Fruit fly (Drosophila melanogaster) whole organism, adult: ENCODE results near the gene east.

ENCODE experiments used
- CG12768 ChIP-seq: fragments of 200-800 bp; sonication (Bioruptor generic); optimal IDR thresholded peaks from 2 replicates; lab custom pipeline; 2017; ENCODE audit warnings: missing biosample characterization, missing genetic modification characterization, mild to moderate bottlenecking, moderate library complexity, missing genetic modification reagents
- CG1620 ChIP-seq: fragments of 200-800 bp; sonication (Bioruptor generic); optimal IDR thresholded peaks from 2 replicates; lab custom pipeline; 2016; ENCODE audit warnings: missing biosample characterization, missing genetic modification characterization
- CG33017 ChIP-seq: fragments of 200-800 bp; sonication (Bioruptor generic); optimal IDR thresholded peaks from 2 replicates; lab custom pipeline; 2018; ENCODE audit warnings: missing biosample characterization, mild to moderate bottlenecking, missing genetic modification characterization, moderate library complexity
- CG5204 ChIP-seq: fragments of 200-800 bp; sonication (Bioruptor generic); optimal IDR thresholded peaks from 2 replicates; lab custom pipeline; 2016; ENCODE audit warnings: missing biosample characterization, missing genetic modification characterization
- CG7045 ChIP-seq: fragments of 200-800 bp; sonication (Bioruptor generic); optimal IDR thresholded peaks from 2 replicates; lab custom pipeline; 2017; ENCODE audit warnings: missing biosample characterization, mild to moderate bottlenecking, missing genetic modification characterization
- CG7101 ChIP-seq: fragments of 200-800 bp; sonication (Bioruptor generic); optimal IDR thresholded peaks from 2 replicates; lab custom pipeline; 2018; ENCODE audit warnings: missing biosample characterization, mild to moderate bottlenecking, missing genetic modification characterization, moderate library complexity
- Clk ChIP-seq: fragments of 200-800 bp; sonication (Bioruptor generic); optimal IDR thresholded peaks from 2 replicates; lab custom pipeline; 2017; ENCODE audit warnings: missing biosample characterization, missing genetic modification characterization
- Crg-1 ChIP-seq: fragments of 200-800 bp; sonication (Bioruptor generic); optimal IDR thresholded peaks from 2 replicates; lab custom pipeline; 2016; ENCODE audit warnings: missing biosample characterization, missing genetic modification characterization
- Hr96 ChIP-seq: fragments of 200-800 bp; sonication (Bioruptor generic); optimal IDR thresholded peaks from 2 replicates; lab custom pipeline; 2016; ENCODE audit warnings: missing biosample characterization, missing genetic modification characterization
- Mnt ChIP-seq: fragments of 200-800 bp; sonication (Bioruptor generic); optimal IDR thresholded peaks from 2 replicates; lab custom pipeline; 2016; ENCODE audit warnings: missing biosample characterization, mild to moderate bottlenecking, missing genetic modification characterization
- bab1 ChIP-seq: fragments of 200-800 bp; sonication (Bioruptor generic); optimal IDR thresholded peaks from 3 replicates; lab custom pipeline; 2019; ENCODE audit warnings: missing biosample characterization, mild to moderate bottlenecking, missing genetic modification characterization, moderate library complexity
- cnc ChIP-seq, 2 experiments: fragments of >200 bp; optimal IDR thresholded peaks; 2 replicates each; lab custom pipeline; 2017
- kay ChIP-seq: fragments of 200-800 bp; sonication (Bioruptor generic); peaks from one replicate; lab custom pipeline; 2016; ENCODE audit warnings: missing biosample characterization, missing genetic modification characterization, borderline replicate concordance
- toe ChIP-seq: fragments of 200-800 bp; sonication (Bioruptor generic); optimal IDR thresholded peaks from 2 replicates; lab custom pipeline; 2016; ENCODE audit warnings: missing biosample characterization, missing genetic modification characterization

dm6 chrX:2070708-2071063, 60.0 kb downstream of the east start:
- TF ChIP-seq bab1 (GFP tag; lab: Kevin White, UChicago), result peak; percentile 38
- no peak for TF ChIP-seq kay
- TF ChIP-seq Mnt (GFP tag; lab: Kevin White, UChicago), result no peak
- TF ChIP-seq toe (GFP tag; lab: Kevin White, UChicago), result peak; percentile 66
- peak; percentile 69 for TF ChIP-seq CG7101 (tag; lab: Kevin White, UChicago)
- peak; percentile 64 for TF ChIP-seq CG1620
- TF ChIP-seq Crg-1 (GFP tag; lab: Kevin White, UChicago), result peak; percentile 41
- peak; percentile 6 for TF ChIP-seq CG33017 (tag; lab: Kevin White, UChicago)
- TF ChIP-seq CG7045 (GFP tag; lab: Kevin White, UChicago), result peak; percentile 55
- no peak for TF ChIP-seq Clk (GFP tag; lab: Kevin White, UChicago)
- peak; percentile 83 for TF ChIP-seq Hr96 (GFP tag; lab: Kevin White, UChicago)
- peak; percentile 78 for TF ChIP-seq CG12768 (GFP tag; lab: Kevin White, UChicago)
- no peak for TF ChIP-seq CG5204 (GFP tag; lab: Kevin White, UChicago)
- TF ChIP-seq cnc (optimal IDR thresholded peaks at IDR 0.05; lab: Kevin White, UChicago), result peak in 1 of 2 experiments; percentile 83
